Worm (Caenorhabditis elegans): ENCODE measurements around the gene fbxa-64.

- TF ChIP-seq lin-29 (GFP tag; IDR thresholded peaks at IDR 0.05), result no peak
- no peak for TF ChIP-seq ctbp-1 (GFP tag; IDR thresholded peaks at IDR 0.05)
- TF ChIP-seq nhr-11 (tag; optimal IDR thresholded peaks at IDR 0.05), result no peak
- no peak for TF ChIP-seq daf-12 (tag; optimal IDR thresholded peaks at IDR 0.05)
- no peak for TF ChIP-seq skn-1 (tag; optimal IDR thresholded peaks at IDR 0.05)
- no peak for TF ChIP-seq hif-1 (tag; optimal IDR thresholded peaks at IDR 0.05)
- no peak for TF ChIP-seq daf-8 (GFP tag; IDR thresholded peaks at IDR 0.05)
- TF ChIP-seq lin-39 (tag; optimal IDR thresholded peaks at IDR 0.05), result no peak
- no peak for TF ChIP-seq attf-4 (tag; optimal IDR thresholded peaks at IDR 0.05)
- TF ChIP-seq madf-5 (GFP tag; IDR thresholded peaks at IDR 0.05), result no peak
Observed at ce11 chrV:3278101-3278639, at the start of gene fbxa-64.

Measured in whole organism, L4 larva.